Fruit fly (Drosophila melanogaster): ENCODE data around the gene CG11893.

DNA sequence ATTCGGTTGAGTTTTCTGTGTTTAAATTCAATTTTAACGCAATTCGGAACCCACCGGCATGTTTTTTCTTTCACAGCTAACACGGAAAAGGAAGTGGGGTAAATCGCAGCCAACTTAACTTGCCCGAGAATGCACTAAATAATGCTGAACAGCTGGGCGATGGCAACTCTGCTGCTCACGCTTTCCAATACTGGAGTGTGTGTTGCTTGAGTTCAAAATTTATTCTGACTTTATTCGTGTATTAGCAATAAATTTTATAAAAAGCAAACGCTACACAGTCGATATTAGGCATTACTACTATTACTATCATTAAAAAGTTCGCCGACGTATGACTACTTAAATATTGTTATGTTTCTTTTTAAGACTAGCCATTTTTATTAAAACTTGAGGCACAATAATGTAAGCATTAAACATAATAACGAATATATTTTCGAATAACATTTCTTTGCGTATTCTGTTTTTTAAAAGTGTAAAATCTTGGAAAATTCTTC lies 42.3 kb upstream of the CG11893 start, which contains the start of the genes RpS27 and Nup37:
- no peak for TF ChIP-seq CG8478 (optimal IDR thresholded peaks at IDR 0.05)
- peak in 1 of 2 experiments; percentile 31 for TF ChIP-seq CTCF (optimal IDR thresholded peaks at IDR 0.05)
